Worm (Caenorhabditis elegans) whole organism, L3 larva: ENCODE data around the gene stn-2.

ENCODE experiments used
- ceh-9 ChIP-seq: sonication (generic microtip); optimal IDR thresholded peaks from 2 replicates; lab custom pipeline; 2018; ENCODE audit warnings: missing biosample characterization, missing genetic modification characterization
- egl-5 ChIP-seq: fragments of 150-350 bp; optimal IDR thresholded peaks from 2 replicates; lab custom pipeline; 2017; ENCODE audit warnings: missing biosample characterization, missing genetic modification reagents, missing genetic modification characterization, inconsistent platforms
- fos-1 ChIP-seq: fragments of 150-350 bp; optimal IDR thresholded peaks from 2 replicates; lab custom pipeline; 2014; ENCODE audit warnings: missing biosample characterization, missing genetic modification characterization
- jun-1 ChIP-seq: fragments of 150-350 bp; optimal IDR thresholded peaks from 2 replicates; lab custom pipeline; 2014; ENCODE audit warnings: missing biosample characterization, missing genetic modification reagents, missing genetic modification characterization
- lin-39 ChIP-seq: fragments of 150-350 bp; optimal IDR thresholded peaks from 2 replicates; lab custom pipeline; 2018; ENCODE audit warnings: missing biosample characterization, missing genetic modification reagents, missing genetic modification characterization
- nfya-1 ChIP-seq: sonication (generic microtip); optimal IDR thresholded peaks from 2 replicates; lab custom pipeline; 2017; ENCODE audit warnings: missing genetic modification characterization, mild to moderate bottlenecking, missing compliant biosample characterization, antibody characterized with exemption, moderate library complexity; ENCODE audit not compliant: insufficient read depth
- unc-39 ChIP-seq: sonication (generic microtip); optimal IDR thresholded peaks from 4 replicates; lab custom pipeline; 2017; ENCODE audit warnings: missing biosample characterization, missing genetic modification characterization

Gene stn-2

ce11 chrX:7636037-7636436, 44.4 kb downstream of the stn-2 start:
- TF ChIP-seq fos-1 (no peak), nfya-1 (peak; percentile 43)

ce11 chrX:7627351-7627750, 53.1 kb downstream of the stn-2 start, which contains the start of gene nlp-61:
Gene nlp-61 (plus strand): TSS chrX:7627651.
- no peak for TF ChIP-seq egl-5 (tag; lab: Kevin White, UChicago)
- TF ChIP-seq lin-39 (tag; lab: Kevin White, UChicago): no peak
- no peak for TF ChIP-seq ceh-9 (tag; lab: Kevin White, UChicago)
- TF ChIP-seq fos-1: no peak
- no peak for TF ChIP-seq unc-39 (tag; lab: Kevin White, UChicago)
- TF ChIP-seq jun-1 (tag; lab: Kevin White, UChicago): no peak
